Fruit fly (Drosophila melanogaster) whole organism, embryonic: ENCODE measurements around the gene CG34398.

ENCODE experiments used
- Asciz ChIP-seq: fragments of 200-800 bp; sonication (Bioruptor generic); optimal IDR thresholded peaks from 2 replicates; lab custom pipeline; 2017; ENCODE audit warnings: missing biosample characterization, mild to moderate bottlenecking, missing genetic modification characterization, missing genetic modification reagents
- Atf3 ChIP-seq: fragments of 200-800 bp; sonication (Bioruptor generic); optimal IDR thresholded peaks from 3 replicates; lab custom pipeline; 2016; ENCODE audit warnings: missing biosample characterization, missing genetic modification characterization
- BtbVII ChIP-seq: fragments of 200-800 bp; sonication (Bioruptor generic); optimal IDR thresholded peaks from 3 replicates; lab custom pipeline; 2017; ENCODE audit warnings: missing biosample characterization, mild to moderate bottlenecking, missing genetic modification characterization
- CG10147 ChIP-seq: fragments of 200-800 bp; sonication (Bioruptor generic); optimal IDR thresholded peaks from 2 replicates; lab custom pipeline; 2019; ENCODE audit warnings: missing biosample characterization, mild to moderate bottlenecking, missing genetic modification characterization, moderate library complexity
- CG11560 ChIP-seq: fragments of 200-800 bp; sonication (Bioruptor generic); IDR thresholded peaks from 3 replicates; pipeline ENCODE4 v1.3.6; 2022; ENCODE audit warnings: missing biosample characterization, missing genetic modification characterization
- CG12744 ChIP-seq: fragments of 200-800 bp; sonication (Bioruptor generic); optimal IDR thresholded peaks from 2 replicates; lab custom pipeline; 2016; ENCODE audit warnings: missing biosample characterization, missing genetic modification characterization
- CG17359 ChIP-seq: fragments of 200-800 bp; sonication (Bioruptor generic); optimal IDR thresholded peaks from 3 replicates; lab custom pipeline; 2018; ENCODE audit warnings: missing biosample characterization, mild to moderate bottlenecking, missing genetic modification characterization, moderate library complexity
- CG17912 ChIP-seq: fragments of 200-800 bp; sonication (Bioruptor generic); optimal IDR thresholded peaks from 2 replicates; lab custom pipeline; 2018; ENCODE audit warnings: missing biosample characterization, mild to moderate bottlenecking, missing genetic modification characterization
- CG1792 ChIP-seq: fragments of 200-800 bp; sonication (Bioruptor generic); optimal IDR thresholded peaks from 2 replicates; lab custom pipeline; 2016; ENCODE audit warnings: missing biosample characterization, missing genetic modification characterization
- CG2129 ChIP-seq: fragments of 200-800 bp; sonication (Bioruptor generic); IDR thresholded peaks from 2 replicates; pipeline ENCODE4 v1.3.6; 2022; ENCODE audit warnings: missing biosample characterization, missing genetic modification characterization; ENCODE audit not compliant: partially characterized antibody
- CG2199 ChIP-seq: fragments of 200-800 bp; sonication (Bioruptor generic); IDR thresholded peaks from 3 replicates; pipeline ENCODE4 v1.3.6; 2022; ENCODE audit warnings: missing biosample characterization, missing genetic modification characterization
- CG3065 ChIP-seq: fragments of 200-800 bp; sonication (Bioruptor generic); optimal IDR thresholded peaks from 2 replicates; lab custom pipeline; 2016; ENCODE audit warnings: missing biosample characterization, missing genetic modification characterization
- CG31224 ChIP-seq: fragments of 200-800 bp; sonication (Bioruptor generic); IDR thresholded peaks from 2 replicates; pipeline ENCODE4 v1.3.6; 2022; ENCODE audit warnings: missing biosample characterization, missing genetic modification characterization
- CG33557 ChIP-seq: fragments of 200-800 bp; sonication (Bioruptor generic); optimal IDR thresholded peaks from 2 replicates; lab custom pipeline; 2019; ENCODE audit warnings: missing biosample characterization, mild to moderate bottlenecking, missing genetic modification characterization, moderate library complexity
- CG3995 ChIP-seq: fragments of 200-800 bp; sonication (Bioruptor generic); optimal IDR thresholded peaks from 3 replicates; lab custom pipeline; 2016; ENCODE audit warnings: missing biosample characterization, missing genetic modification characterization
- CG43689 ChIP-seq: fragments of 200-800 bp; sonication (Bioruptor generic); IDR thresholded peaks from 2 replicates; pipeline ENCODE4 v1.3.6; 2022; ENCODE audit warnings: missing biosample characterization, missing genetic modification characterization
- CG6175 ChIP-seq: fragments of 200-800 bp; sonication (Bioruptor generic); IDR thresholded peaks from 3 replicates; pipeline ENCODE4 v1.3.6; 2022; ENCODE audit warnings: missing biosample characterization, missing genetic modification characterization
- D19B ChIP-seq: fragments of 200-800 bp; sonication (Bioruptor generic); optimal IDR thresholded peaks from 2 replicates; lab custom pipeline; 2017; ENCODE audit warnings: missing biosample characterization, mild to moderate bottlenecking, missing genetic modification characterization
- Dad ChIP-seq: fragments of 200-800 bp; sonication (Bioruptor generic); optimal IDR thresholded peaks from 3 replicates; lab custom pipeline; 2016; ENCODE audit warnings: missing biosample characterization, missing genetic modification characterization
- Dref ChIP-seq: fragments of 200-800 bp; sonication (Bioruptor generic); IDR thresholded peaks from 2 replicates; pipeline ENCODE4 v1.3.6; 2022; ENCODE audit warnings: missing biosample characterization, missing genetic modification characterization
- E2f2 ChIP-seq: fragments of 200-800 bp; sonication (Bioruptor generic); IDR thresholded peaks from 2 replicates; pipeline ENCODE4 v1.3.6; 2022; ENCODE audit warnings: missing biosample characterization, missing genetic modification characterization
- HmgD ChIP-seq: fragments of 200-800 bp; sonication (Bioruptor generic); optimal IDR thresholded peaks from 3 replicates; lab custom pipeline; 2016; ENCODE audit warnings: missing biosample characterization, missing genetic modification characterization
- Hr39 ChIP-seq: fragments of >200 bp; optimal IDR thresholded peaks from 2 replicates; lab custom pipeline; 2017
- Jarid2 ChIP-seq: fragments of 200-800 bp; sonication (Bioruptor generic); optimal IDR thresholded peaks from 3 replicates; lab custom pipeline; 2017; ENCODE audit warnings: mild to moderate bottlenecking, missing biosample characterization, missing genetic modification reagents, missing genetic modification characterization
- Mrtf ChIP-seq: fragments of 200-800 bp; sonication (Bioruptor generic); IDR thresholded peaks from 3 replicates; pipeline ENCODE4 v1.3.6; 2022; ENCODE audit warnings: missing biosample characterization, missing genetic modification characterization
- NC2α ChIP-seq: fragments of 200-800 bp; sonication (Bioruptor generic); optimal IDR thresholded peaks from 2 replicates; lab custom pipeline; 2016; ENCODE audit warnings: missing biosample characterization, missing genetic modification characterization
- NK7.1 ChIP-seq: fragments of 200-800 bp; sonication (Bioruptor generic); optimal IDR thresholded peaks from 3 replicates; lab custom pipeline; 2016; ENCODE audit warnings: missing biosample characterization, missing genetic modification characterization
- Oli ChIP-seq: fragments of 200-800 bp; sonication (Bioruptor generic); optimal IDR thresholded peaks from 2 replicates; lab custom pipeline; 2018; ENCODE audit warnings: missing biosample characterization, mild to moderate bottlenecking, missing genetic modification characterization, moderate library complexity
- PHDP ChIP-seq: fragments of 200-800 bp; sonication (Bioruptor generic); optimal IDR thresholded peaks from 3 replicates; lab custom pipeline; 2018; ENCODE audit warnings: missing biosample characterization, mild to moderate bottlenecking, missing genetic modification characterization, moderate library complexity
- Sin3A ChIP-seq: fragments of >200 bp; optimal IDR thresholded peaks from 2 replicates; lab custom pipeline; 2018
- Six4 ChIP-seq: fragments of 200-800 bp; sonication (Bioruptor generic); optimal IDR thresholded peaks from 2 replicates; lab custom pipeline; 2016; ENCODE audit warnings: missing biosample characterization, missing genetic modification characterization
- Stat92E ChIP-seq, 3 experiments: fragments of >200 bp in 2 of 3; fragments of 200-800 bp in 1 of 3; sonication (Bioruptor generic) in 1 of 3; optimal IDR thresholded peaks; 2 replicates each; lab custom pipeline; 2017 to 2019; ENCODE audit warnings: missing biosample characterization in 3 of 3, missing genetic modification characterization in 3 of 3, mild to moderate bottlenecking in 1 of 3, moderate library complexity in 1 of 3
- Tbp ChIP-seq: fragments of >200 bp; optimal IDR thresholded peaks from 2 replicates; lab custom pipeline; 2018; ENCODE audit warnings: missing biosample characterization, missing genetic modification characterization
- br ChIP-seq: fragments of >200 bp; optimal IDR thresholded peaks from 2 replicates; lab custom pipeline; 2017
- btn ChIP-seq: fragments of 200-800 bp; sonication (Bioruptor generic); optimal IDR thresholded peaks from 2 replicates; lab custom pipeline; 2016; ENCODE audit warnings: missing biosample characterization, missing genetic modification characterization
- cad ChIP-seq: fragments of >200 bp; optimal IDR thresholded peaks from 2 replicates; lab custom pipeline; 2017; ENCODE audit warnings: missing biosample characterization, missing genetic modification characterization
- danr ChIP-seq: fragments of 200-800 bp; sonication (Bioruptor generic); IDR thresholded peaks from 2 replicates; pipeline ENCODE4 v1.3.6; 2022; ENCODE audit warnings: missing biosample characterization, missing genetic modification characterization
- dmrt11E ChIP-seq: fragments of 200-800 bp; sonication (Bioruptor generic); optimal IDR thresholded peaks from 3 replicates; lab custom pipeline; 2018; ENCODE audit warnings: missing biosample characterization, mild to moderate bottlenecking, missing genetic modification characterization, moderate library complexity
- ind ChIP-seq: fragments of 200-800 bp; sonication (Bioruptor generic); optimal IDR thresholded peaks from 3 replicates; lab custom pipeline; 2016; ENCODE audit warnings: missing biosample characterization, missing genetic modification characterization
- jigr1 ChIP-seq: fragments of 200-800 bp; sonication (Bioruptor generic); IDR thresholded peaks from 3 replicates; pipeline ENCODE4 v1.3.6; 2022; ENCODE audit warnings: missing biosample characterization, missing genetic modification characterization
- jing ChIP-seq: fragments of 200-800 bp; sonication (Bioruptor generic); optimal IDR thresholded peaks from 2 replicates; lab custom pipeline; 2018; ENCODE audit warnings: missing biosample characterization, mild to moderate bottlenecking, missing genetic modification characterization
- lola ChIP-seq, 3 experiments: fragments of >200 bp in 2 of 3; fragments of 200-800 bp in 1 of 3; sonication (Bioruptor generic) in 1 of 3; optimal IDR thresholded peaks; 2 replicates each; lab custom pipeline; 2017 to 2019; ENCODE audit warnings: missing biosample characterization in 3 of 3, missing genetic modification characterization in 3 of 3, mild to moderate bottlenecking in 1 of 3, moderate library complexity in 1 of 3
- nau ChIP-seq: fragments of 200-800 bp; sonication (Bioruptor generic); optimal IDR thresholded peaks from 3 replicates; lab custom pipeline; 2017; ENCODE audit warnings: missing biosample characterization, mild to moderate bottlenecking, missing genetic modification characterization, missing genetic modification reagents
- oc ChIP-seq: fragments of 200-800 bp; sonication (Bioruptor generic); optimal IDR thresholded peaks from 2 replicates; lab custom pipeline; 2018; ENCODE audit warnings: missing biosample characterization, mild to moderate bottlenecking, missing genetic modification characterization, moderate library complexity
- p53 ChIP-seq: fragments of 200-800 bp; sonication (Bioruptor generic); optimal IDR thresholded peaks from 2 replicates; lab custom pipeline; 2016; ENCODE audit warnings: missing biosample characterization, missing genetic modification characterization
- psq ChIP-seq: fragments of 200-800 bp; sonication (Bioruptor generic); optimal IDR thresholded peaks from 2 replicates; lab custom pipeline; 2017; ENCODE audit warnings: missing biosample characterization, missing genetic modification characterization
- schlank ChIP-seq: fragments of 200-800 bp; sonication (Bioruptor generic); optimal IDR thresholded peaks from 2 replicates; lab custom pipeline; 2018; ENCODE audit warnings: missing biosample characterization, mild to moderate bottlenecking, missing genetic modification characterization
- shn ChIP-seq: fragments of 200-800 bp; sonication (Bioruptor generic); optimal IDR thresholded peaks from 3 replicates; lab custom pipeline; 2016; ENCODE audit warnings: missing biosample characterization, missing genetic modification characterization
- sisA ChIP-seq: fragments of 200-800 bp; sonication (Bioruptor generic); IDR thresholded peaks from 2 replicates; pipeline ENCODE4 v1.3.6; 2022; ENCODE audit warnings: missing biosample characterization, missing genetic modification characterization
- so ChIP-seq: fragments of 200-800 bp; sonication (Bioruptor generic); IDR thresholded peaks from 3 replicates; pipeline ENCODE4 v1.3.6; 2022; ENCODE audit warnings: missing biosample characterization, missing genetic modification characterization
- tap ChIP-seq: fragments of 200-800 bp; optimal IDR thresholded peaks from 3 replicates; lab custom pipeline; 2019; ENCODE audit warnings: missing biosample characterization, mild to moderate bottlenecking, missing genetic modification characterization, moderate library complexity
- toy ChIP-seq: fragments of 200-800 bp; sonication (Bioruptor generic); IDR thresholded peaks from 2 replicates; pipeline ENCODE4 v1.3.6; 2022; ENCODE audit warnings: missing biosample characterization, missing genetic modification characterization
- vvl ChIP-seq: fragments of 200-800 bp; sonication (Bioruptor generic); IDR thresholded peaks from 2 replicates; pipeline ENCODE4 v1.3.6; 2022; ENCODE audit warnings: missing biosample characterization, missing genetic modification characterization
- zfh2 ChIP-seq: fragments of 200-800 bp; sonication (Bioruptor generic); optimal IDR thresholded peaks from 2 replicates; lab custom pipeline; 2016; ENCODE audit warnings: missing biosample characterization, missing genetic modification characterization

The CG34398 gene

dm6 chr2L:8888720-8889119 lies 9.9 kb upstream of the CG34398 start (continued):
- TF ChIP-seq Dref (no peak), E2f2 (peak; percentile 78), danr (no peak), sisA (GFP tag; lab: Robert Waterston, UW) (no peak), HmgD (GFP tag; lab: Kevin White, UChicago) (no peak), toy (GFP tag; lab: Robert Waterston, UW) (no peak), CG6175 (no peak), CG3065 (GFP tag; lab: Kevin White, UChicago) (no peak), Tbp (no peak), BtbVII (GFP tag; lab: Kevin White, UChicago) (no peak), CG2199 (GFP tag; lab: Robert Waterston, UW) (no peak), so (GFP tag; lab: Robert Waterston, UW) (no peak), Mrtf (no peak), Six4 (GFP tag; lab: Kevin White, UChicago) (no peak), oc (no peak), Hr39 (lab: Kevin White, UChicago) (no peak), shn (GFP tag; lab: Kevin White, UChicago) (no peak), tap (tag; lab: Kevin White, UChicago) (no peak), CG33557 (no peak), jigr1 (GFP tag; lab: Robert Waterston, UW) (no peak), Stat92E (GFP tag; optimal IDR thresholded peaks at IDR 0.05; lab: Kevin White, UChicago) (peak in 1 of 3 experiments; percentile 54), Asciz (no peak), br (lab: Kevin White, UChicago) (no peak), CG12744 (GFP tag; lab: Kevin White, UChicago) (no peak), PHDP (tag; lab: Kevin White, UChicago) (no peak), NC2α (GFP tag; lab: Kevin White, UChicago) (no peak), CG17912 (GFP tag; lab: Kevin White, UChicago) (no peak), CG10147 (GFP tag; lab: Kevin White, UChicago) (no peak), Jarid2 (peak; percentile 6), Atf3 (no peak), CG31224 (no peak), ind (GFP tag; lab: Kevin White, UChicago) (no peak), CG3995 (GFP tag; lab: Kevin White, UChicago) (no peak), lola (GFP tag; optimal IDR thresholded peaks at IDR 0.05; lab: Kevin White, UChicago) (no peak), Oli (tag; lab: Kevin White, UChicago) (no peak), btn (GFP tag; lab: Kevin White, UChicago) (no peak), dmrt11E (no peak), CG43689 (GFP tag; lab: Robert Waterston, UW) (no peak), CG11560 (no peak), cad (GFP tag; lab: Kevin White, UChicago) (no peak), zfh2 (GFP tag; lab: Kevin White, UChicago) (no peak), CG17359 (no peak), vvl (no peak), CG2129 (GFP tag; lab: Robert Waterston, UW) (no peak), CG1792 (GFP tag; lab: Kevin White, UChicago) (no peak), Sin3A (no peak), psq (GFP tag; lab: Kevin White, UChicago) (no peak), schlank (tag; lab: Kevin White, UChicago) (no peak), p53 (no peak), Dad (GFP tag; lab: Kevin White, UChicago) (no peak), D19B (GFP tag; lab: Kevin White, UChicago) (no peak), nau (GFP tag; lab: Kevin White, UChicago) (no peak), NK7.1 (GFP tag; lab: Kevin White, UChicago) (no peak), jing (no peak)
